Worm (Caenorhabditis elegans): ENCODE results near the gene srab-16.

ce11 chrV:801555-802060 lies 19.1 kb downstream of the srab-16 start:
- TF ChIP-seq ama-1 (optimal IDR thresholded peaks at IDR 0.05), result no peak
- no peak for TF ChIP-seq F13C5.2 (tag; optimal IDR thresholded peaks at IDR 0.05)
- TF ChIP-seq hnd-1 (tag; optimal IDR thresholded peaks at IDR 0.05), result no peak
- TF ChIP-seq flt-1 (GFP tag; IDR thresholded peaks at IDR 0.05), result no peak
- TF ChIP-seq B0310.2 (tag; optimal IDR thresholded peaks at IDR 0.05), result no peak
- no peak for TF ChIP-seq pes-1 (GFP tag; IDR thresholded peaks at IDR 0.05)
- TF ChIP-seq tbx-37 (GFP tag; conservative IDR thresholded peaks at IDR 0.05), result no peak
- TF ChIP-seq sea-1 (GFP tag; conservative IDR thresholded peaks at IDR 0.05), result no peak
- TF ChIP-seq ets-7 (tag; optimal IDR thresholded peaks at IDR 0.05), result no peak
- TF ChIP-seq scrt-1 (GFP tag; IDR thresholded peaks at IDR 0.05), result no peak

Data from whole organism, early embryonic.